Worm (Caenorhabditis elegans) whole organism, L4 larva: ENCODE results near the gene grl-2.
A peak's percentile ranks its signal among the peaks of the same experiment; 100 is the strongest.
"Not testable (repeated sequence)": the region's sequence is repeated elsewhere in the genome, so short reads cannot be mapped to it uniquely, and the experiment has no call there.

Experiments used
- R02D3.7 ChIP-seq: fragments of 150-350 bp; sonication (generic microtip); optimal IDR thresholded peaks from 3 replicates; lab custom pipeline; 2014; ENCODE audit warnings: missing biosample characterization, missing genetic modification characterization
- T20F7.1 ChIP-seq: fragments of 200-800 bp; sonication (Bioruptor generic); optimal IDR thresholded peaks from 2 replicates; lab custom pipeline; 2018; ENCODE audit warnings: mild to moderate bottlenecking, missing genetic modification characterization, missing compliant biosample characterization
- hlh-30 ChIP-seq: sonication (generic microtip); optimal IDR thresholded peaks from 2 replicates; lab custom pipeline; 2017; ENCODE audit warnings: antibody characterized with exemption, mild to moderate bottlenecking, missing genetic modification characterization, missing compliant biosample characterization; ENCODE audit not compliant: insufficient read depth
- lin-39 ChIP-seq: fragments of 150-350 bp; optimal IDR thresholded peaks from 2 replicates; lab custom pipeline; 2014; ENCODE audit warnings: missing biosample characterization, missing genetic modification reagents, missing genetic modification characterization
- nhr-25 ChIP-seq: sonication (generic microtip); optimal IDR thresholded peaks from 2 replicates; lab custom pipeline; 2017; ENCODE audit warnings: missing genetic modification characterization, mild to moderate bottlenecking, missing compliant biosample characterization, antibody characterized with exemption, moderate library complexity, borderline replicate concordance; ENCODE audit not compliant: insufficient read depth
- pha-4 ChIP-seq, 2 experiments: fragments of 150-350 bp in 1 of 2; fragments of 200-800 bp in 1 of 2; sonication (Bioruptor generic) in 1 of 2; IDR thresholded peaks in 1 of 2; optimal IDR thresholded peaks in 1 of 2; 2 replicates each; pipeline versions ENCODE4 v1.3.6 to Lab custom; 2014 to 2022; ENCODE audit warnings: missing genetic modification characterization in 2 of 2, missing genetic modification reagents in 2 of 2, missing biosample characterization in 1 of 2, missing compliant biosample characterization in 1 of 2
- php-3 ChIP-seq: fragments of 200-800 bp; sonication (Bioruptor generic); IDR thresholded peaks from 2 replicates; pipeline ENCODE4 v1.3.6; 2022; ENCODE audit warnings: missing genetic modification reagents, missing genetic modification characterization, missing compliant biosample characterization
- skn-1 ChIP-seq: fragments of 150-350 bp; optimal IDR thresholded peaks from 2 replicates; lab custom pipeline; 2014; ENCODE audit warnings: missing biosample characterization, missing genetic modification characterization
- unc-130 ChIP-seq: sonication (generic microtip); optimal IDR thresholded peaks from 2 replicates; lab custom pipeline; 2016; ENCODE audit warnings: missing genetic modification reagents, missing genetic modification characterization, missing compliant biosample characterization
- ztf-11 ChIP-seq: fragments of 150-350 bp; optimal IDR thresholded peaks from 2 replicates; lab custom pipeline; 2014; ENCODE audit warnings: missing biosample characterization, missing genetic modification characterization

DNA sequence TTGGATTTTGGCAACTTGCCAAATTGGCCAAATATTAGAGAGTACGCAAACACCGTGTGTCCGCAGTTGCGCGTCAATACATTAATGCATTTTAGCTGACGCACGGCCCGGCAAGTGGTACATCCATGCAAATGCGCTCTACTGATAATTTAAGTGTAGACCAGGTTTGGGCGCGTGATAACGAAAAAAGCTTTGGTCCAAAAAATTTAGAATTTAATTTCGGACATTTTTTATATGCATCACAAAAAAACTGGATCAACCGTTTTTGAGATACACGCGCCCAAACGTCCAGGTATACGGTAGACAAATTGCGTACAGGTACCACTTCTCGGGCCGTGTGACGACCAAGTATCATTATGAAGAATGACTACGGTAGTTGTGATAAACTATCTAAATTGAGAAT lies 23.1 kb downstream of the grl-2 start, which contains the start of gene R186.8:
- not testable (repeated sequence) for TF ChIP-seq nhr-25 (tag; lab: Kevin White, UChicago); pha-4 (tag; optimal IDR thresholded peaks at IDR 0.05; lab: Kevin White, UChicago); lin-39 (tag; lab: Kevin White, UChicago); skn-1 (tag; lab: Kevin White, UChicago); php-3 (GFP tag; lab: Robert Waterston, UW); R02D3.7 (tag; lab: Kevin White, UChicago); ztf-11 (tag; lab: Kevin White, UChicago)
- TF ChIP-seq pha-4 (GFP tag; IDR thresholded peaks at IDR 0.05; lab: Robert Waterston, UW) (peak; percentile 77), hlh-30 (tag; lab: Kevin White, UChicago) (peak; percentile 43), T20F7.1 (GFP tag; lab: Kevin White, UChicago) (peak; percentile 92), unc-130 (peak; percentile 66)
